Worm (Caenorhabditis elegans) whole organism, L3 larva: Measurements from ENCODE around the gene pgm-2.

ENCODE experiments used
- fos-1 ChIP-seq: fragments of 150-350 bp; optimal IDR thresholded peaks from 2 replicates; lab custom pipeline; 2014; ENCODE audit warnings: missing biosample characterization, missing genetic modification characterization
- nhr-12 ChIP-seq: fragments of 150-350 bp; optimal IDR thresholded peaks from 2 replicates; lab custom pipeline; 2014; ENCODE audit warnings: missing biosample characterization, missing genetic modification characterization
- tbx-2 ChIP-seq: sonication (generic microtip); optimal IDR thresholded peaks from 2 replicates; lab custom pipeline; 2016; ENCODE audit warnings: mild to moderate bottlenecking, missing genetic modification characterization, missing compliant biosample characterization

ce11 chrIII:13265566-13265965, 33.6 kb upstream of the pgm-2 start, which contains the start of gene F56A8.5:
- TF ChIP-seq fos-1 (tag; lab: Kevin White, UChicago) (no peak), nhr-12 (tag; lab: Kevin White, UChicago) (no peak), tbx-2 (tag; lab: Kevin White, UChicago) (no peak)
